Worm (Caenorhabditis elegans): Measurements from ENCODE around the gene nlp-30.

DNA sequence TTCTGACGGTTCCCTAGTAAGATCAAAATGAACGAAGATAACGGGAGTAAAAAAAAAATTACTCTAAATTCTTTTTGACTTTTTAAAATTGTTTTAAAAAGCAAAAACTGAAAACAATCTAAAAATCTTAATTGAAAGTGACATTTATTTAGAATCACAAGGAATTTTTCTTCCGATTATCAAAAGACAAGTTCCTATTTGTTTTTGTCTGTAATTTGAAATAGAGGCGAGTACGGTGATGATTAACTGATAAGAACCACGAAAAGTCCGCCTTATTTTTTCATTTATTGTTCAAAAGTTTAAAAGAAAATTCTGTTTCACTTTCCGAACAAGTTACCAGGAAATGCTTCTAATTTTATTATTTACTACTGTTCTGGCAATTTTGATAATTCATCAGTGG lies 32.1 kb upstream of the nlp-30 start, which contains the start of gene dach-1:
- TF ChIP-seq nhr-11 (tag; optimal IDR thresholded peaks at IDR 0.05) (no peak), nhr-77 (tag; optimal IDR thresholded peaks at IDR 0.05) (no peak), mep-1 (tag; optimal IDR thresholded peaks at IDR 0.05) (no peak), pqm-1 (tag; optimal IDR thresholded peaks at IDR 0.05) (no peak), ztf-11 (tag; optimal IDR thresholded peaks at IDR 0.05) (no peak), ztf-4 (tag; optimal IDR thresholded peaks at IDR 0.05) (no peak), skn-1 (tag; optimal IDR thresholded peaks at IDR 0.05) (no peak), lin-35 (GFP tag; optimal IDR thresholded peaks at IDR 0.05) (no peak), egl-27 (tag; optimal IDR thresholded peaks at IDR 0.05) (no peak), hpl-2 (GFP tag; optimal IDR thresholded peaks at IDR 0.05) (no peak), sptf-1 (tag; optimal IDR thresholded peaks at IDR 0.05) (no peak)
